Worm (Caenorhabditis elegans): ENCODE data around the gene F55C9.3.
"Not testable (repeated sequence)": the region's sequence is repeated elsewhere in the genome, so short reads cannot be mapped to it uniquely, and the experiment has no call there.

ce11 chrV:19317058-19317457 is 29.1 kb upstream of the F55C9.3 start, which contains the start of gene srh-208:
- TF ChIP-seq dao-5, him-1, W03F9.2 (tag; optimal IDR thresholded peaks at IDR 0.05): not testable (repeated sequence)

Data from whole organism, L4/young adult.